Fruit fly (Drosophila melanogaster): ENCODE data around the gene Spn38F.

DNA sequence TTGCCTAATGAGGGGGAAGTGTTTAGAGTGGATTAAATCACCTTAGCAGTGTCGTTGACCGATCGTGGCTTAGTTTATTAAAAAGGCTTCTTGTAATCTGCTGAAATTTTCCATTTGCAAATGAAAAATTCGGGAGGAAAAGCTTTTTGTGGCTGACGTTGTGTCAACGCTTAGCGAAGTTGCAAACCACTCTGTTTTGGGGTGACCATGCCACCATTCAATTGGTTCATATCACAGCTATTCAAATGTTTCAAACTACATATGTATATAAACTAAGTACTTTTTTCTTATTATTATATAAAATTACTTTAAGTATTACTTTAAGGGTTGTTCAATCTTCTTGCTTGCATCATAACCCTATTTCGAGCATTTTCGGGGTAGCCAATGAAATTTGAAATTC is 13.8 kb upstream of the Spn38F start:
- no peak for TF ChIP-seq cnc (optimal IDR thresholded peaks at IDR 0.05)
- TF ChIP-seq CG11617 (GFP tag; optimal IDR thresholded peaks at IDR 0.05): no peak
- no peak for TF ChIP-seq CG7045 (GFP tag; optimal IDR thresholded peaks at IDR 0.05)
- TF ChIP-seq cic (GFP tag; optimal IDR thresholded peaks at IDR 0.05): no peak
- no peak for TF ChIP-seq Mnt (GFP tag; optimal IDR thresholded peaks at IDR 0.05)
- no peak for TF ChIP-seq CG33017 (tag; optimal IDR thresholded peaks at IDR 0.05)
- no peak for TF ChIP-seq tj (GFP tag; optimal IDR thresholded peaks at IDR 0.05)
- no peak for TF ChIP-seq CG1620 (GFP tag; optimal IDR thresholded peaks at IDR 0.05)
- TF ChIP-seq Clk (GFP tag; optimal IDR thresholded peaks at IDR 0.05): no peak
- no peak for TF ChIP-seq kay (GFP tag; ENCODE audit: borderline replicate concordance)
- no peak for TF ChIP-seq pad (GFP tag; optimal IDR thresholded peaks at IDR 0.05)
